Worm (Caenorhabditis elegans): ENCODE results near the gene chil-16.

DNA sequence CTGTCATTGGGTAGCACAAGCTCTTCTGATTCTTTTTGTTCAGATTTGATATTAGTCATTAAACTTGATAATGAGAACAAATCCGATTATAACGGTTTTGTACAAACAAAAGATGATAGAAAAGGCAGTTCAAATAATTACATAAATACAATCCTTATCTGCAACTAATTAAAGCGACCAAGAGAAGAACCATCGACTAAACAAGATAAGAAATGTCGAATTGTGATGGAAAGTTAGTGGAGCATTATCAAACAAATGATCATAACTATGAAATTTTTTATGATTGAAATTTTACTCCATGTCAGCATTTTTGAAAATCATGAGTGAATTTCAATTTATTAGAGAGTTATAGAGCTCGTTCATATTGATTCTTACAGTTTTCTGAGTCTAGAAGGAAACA is 26.7 kb upstream of the chil-16 start, which contains the start of gene chil-23:
- TF ChIP-seq ceh-13 (GFP tag; optimal IDR thresholded peaks at IDR 0.05) = no peak
- no peak for TF ChIP-seq tra-4 (tag; optimal IDR thresholded peaks at IDR 0.05)
- no peak for TF ChIP-seq ama-1 (optimal IDR thresholded peaks at IDR 0.05)
- TF ChIP-seq tbx-11 (GFP tag; IDR thresholded peaks at IDR 0.05) = no peak
- TF ChIP-seq aly-1 (tag; optimal IDR thresholded peaks at IDR 0.05) = no peak
- TF ChIP-seq flt-1 (GFP tag; IDR thresholded peaks at IDR 0.05) = no peak
- no peak for TF ChIP-seq ets-7 (tag; optimal IDR thresholded peaks at IDR 0.05)
- TF ChIP-seq hmg-4 (GFP tag; optimal IDR thresholded peaks at IDR 0.05) = no peak
- no peak for TF ChIP-seq B0310.2 (tag; optimal IDR thresholded peaks at IDR 0.05)
- no peak for TF ChIP-seq hmbx-1 (tag; optimal IDR thresholded peaks at IDR 0.05)
- no peak for TF ChIP-seq hnd-1 (tag; optimal IDR thresholded peaks at IDR 0.05)
- no peak for TF ChIP-seq F13C5.2 (tag; optimal IDR thresholded peaks at IDR 0.05)
- TF ChIP-seq scrt-1 (GFP tag; IDR thresholded peaks at IDR 0.05) = no peak
- TF ChIP-seq pes-1 (GFP tag; IDR thresholded peaks at IDR 0.05) = no peak

Data from whole organism, early embryonic.